Worm (Caenorhabditis elegans) whole organism, L2 larva: ENCODE data around the gene nduv-2.

Source experiments
- dmd-4 ChIP-seq: sonication (generic microtip); optimal IDR thresholded peaks from 2 replicates; lab custom pipeline; 2017; ENCODE audit warnings: missing biosample characterization, missing genetic modification characterization
- elt-1 ChIP-seq: fragments of 150-350 bp; optimal IDR thresholded peaks from 2 replicates; lab custom pipeline; 2014; ENCODE audit warnings: missing biosample characterization, missing genetic modification characterization
- elt-3 ChIP-seq: sonication (generic microtip); optimal IDR thresholded peaks from 2 replicates; lab custom pipeline; 2017; ENCODE audit warnings: missing biosample characterization, missing genetic modification characterization
- lin-13 ChIP-seq: fragments of 150-350 bp; optimal IDR thresholded peaks from 2 replicates; lab custom pipeline; 2014; ENCODE audit warnings: missing biosample characterization, missing genetic modification reagents, missing genetic modification characterization
- mdl-1 ChIP-seq, 2 experiments: fragments of 150-350 bp in 1 of 2; sonication (generic microtip) in 1 of 2; optimal IDR thresholded peaks; 2 replicates each; lab custom pipeline; 2017; ENCODE audit warnings: missing biosample characterization in 2 of 2, missing genetic modification characterization in 2 of 2
- nhr-10 ChIP-seq: sonication (generic microtip); optimal IDR thresholded peaks from 2 replicates; lab custom pipeline; 2017; ENCODE audit warnings: missing biosample characterization, missing genetic modification characterization
- nhr-11 ChIP-seq: fragments of 150-350 bp; optimal IDR thresholded peaks from 2 replicates; lab custom pipeline; 2014; ENCODE audit warnings: missing biosample characterization, missing genetic modification characterization
- nhr-129 ChIP-seq: fragments of 150-350 bp; optimal IDR thresholded peaks from 2 replicates; lab custom pipeline; 2014; ENCODE audit warnings: missing biosample characterization, missing genetic modification characterization
- snpc-4 ChIP-seq: fragments of 150-350 bp; optimal IDR thresholded peaks from 2 replicates; lab custom pipeline; 2014; ENCODE audit warnings: missing biosample characterization, missing genetic modification characterization
- ztf-11 ChIP-seq: sonication (generic microtip); optimal IDR thresholded peaks from 2 replicates; lab custom pipeline; 2017; ENCODE audit warnings: missing biosample characterization, missing genetic modification characterization

DNA sequence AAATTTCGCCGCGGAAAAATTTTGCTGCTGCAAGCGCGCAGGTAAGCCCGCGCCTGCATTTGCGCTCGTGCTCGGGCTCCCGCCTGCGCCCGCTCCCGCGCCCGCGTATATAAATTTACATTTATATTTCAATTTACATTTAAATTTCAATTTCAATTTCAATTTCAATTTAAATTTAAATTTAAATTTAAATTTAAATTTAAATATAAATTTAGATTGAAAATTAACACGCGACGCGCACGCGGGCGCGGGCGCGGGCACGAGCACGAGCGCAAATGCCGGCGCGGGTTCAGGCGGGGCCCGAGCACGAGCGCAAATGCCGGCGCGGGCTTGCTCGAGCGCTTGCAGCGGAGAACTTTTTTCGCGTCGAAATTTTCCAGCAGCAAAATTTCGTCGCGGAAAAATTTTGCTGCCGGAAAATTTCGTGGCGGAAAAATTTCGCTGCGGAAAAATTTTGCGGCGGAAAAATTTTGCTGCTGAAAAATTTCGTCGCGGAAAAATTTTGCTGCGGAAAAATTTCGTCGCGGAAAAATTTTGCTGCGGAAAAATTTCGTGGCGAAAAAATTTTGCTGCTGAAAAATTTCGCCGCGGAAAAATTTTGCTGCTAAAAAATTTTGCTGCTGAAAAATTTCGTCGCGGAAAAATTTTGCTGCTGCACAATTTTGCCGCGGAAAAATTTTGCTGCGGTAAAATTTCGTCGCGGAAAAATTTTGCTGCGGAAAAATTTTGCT is 20.6 kb upstream of the nduv-2 start:
- TF ChIP-seq dmd-4 (tag; lab: Kevin White, UChicago) (no peak), nhr-10 (tag; lab: Kevin White, UChicago) (no peak), nhr-11 (tag; lab: Kevin White, UChicago) (no peak), snpc-4 (tag; lab: Kevin White, UChicago) (no peak), elt-3 (no peak), mdl-1 (tag; optimal IDR thresholded peaks at IDR 0.05; lab: Kevin White, UChicago) (no peak), nhr-129 (no peak), lin-13 (no peak), ztf-11 (tag; lab: Kevin White, UChicago) (no peak), elt-1 (tag; lab: Kevin White, UChicago) (no peak)
